Fruit fly (Drosophila melanogaster): ENCODE measurements around the gene Klp67A.

Gene Klp67A

DNA sequence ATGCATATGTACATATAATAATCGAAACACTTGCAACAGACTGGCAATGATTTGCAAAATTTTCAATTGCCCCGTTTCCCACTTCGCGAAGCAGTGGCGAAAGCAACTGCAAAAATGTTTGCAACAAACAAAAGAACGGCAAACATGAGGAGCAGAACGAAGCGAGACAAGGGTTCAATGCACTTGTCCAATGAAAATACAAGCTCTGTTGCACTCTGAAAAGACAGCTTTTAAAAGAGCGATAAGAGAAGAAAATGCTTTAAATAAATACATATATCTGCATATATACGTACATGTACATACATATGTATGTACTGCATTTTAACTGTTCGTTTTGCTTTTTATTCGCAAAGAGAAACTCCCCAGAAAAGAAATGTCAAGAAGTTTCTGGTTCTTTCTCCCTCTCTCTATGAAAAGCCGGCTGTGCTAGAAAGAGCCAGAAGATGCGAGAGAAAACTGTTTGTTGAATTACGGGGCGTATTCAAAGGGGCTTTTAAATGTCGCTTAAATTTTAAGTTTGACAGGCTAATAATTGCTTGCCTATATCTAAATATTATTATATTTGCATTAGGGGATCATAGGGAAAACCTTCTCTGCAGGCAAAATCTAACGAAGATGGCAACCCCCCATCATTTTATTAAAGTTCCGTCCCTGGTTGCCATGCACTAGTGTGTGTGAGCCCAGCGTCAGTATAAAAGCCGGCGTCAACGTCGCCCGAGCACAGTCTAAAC is 16.7 kb upstream of the Klp67A start, which contains the start of gene Hsp27 (continued):
- TF ChIP-seq CG6854 (GFP tag; optimal IDR thresholded peaks at IDR 0.05) (peak; percentile 100), cyc (GFP tag; optimal IDR thresholded peaks at IDR 0.05) (peak; percentile 100), achi (GFP tag; optimal IDR thresholded peaks at IDR 0.05) (peak; percentile 99), Sox14 (GFP tag; optimal IDR thresholded peaks at IDR 0.05) (peak; percentile 100), dsx (GFP tag; optimal IDR thresholded peaks at IDR 0.05; ENCODE audit: poor library complexity, severe bottlenecking) (peak; percentile 99), CG11762 (GFP tag; optimal IDR thresholded peaks at IDR 0.05; ENCODE audit: insufficient read depth) (peak; percentile 100), CG6808 (GFP tag; optimal IDR thresholded peaks at IDR 0.05) (peak; percentile 99), eg (GFP tag; IDR thresholded peaks at IDR 0.05) (peak; percentile 100), spab (GFP tag; optimal IDR thresholded peaks at IDR 0.05) (peak; percentile 100)

DNA sequence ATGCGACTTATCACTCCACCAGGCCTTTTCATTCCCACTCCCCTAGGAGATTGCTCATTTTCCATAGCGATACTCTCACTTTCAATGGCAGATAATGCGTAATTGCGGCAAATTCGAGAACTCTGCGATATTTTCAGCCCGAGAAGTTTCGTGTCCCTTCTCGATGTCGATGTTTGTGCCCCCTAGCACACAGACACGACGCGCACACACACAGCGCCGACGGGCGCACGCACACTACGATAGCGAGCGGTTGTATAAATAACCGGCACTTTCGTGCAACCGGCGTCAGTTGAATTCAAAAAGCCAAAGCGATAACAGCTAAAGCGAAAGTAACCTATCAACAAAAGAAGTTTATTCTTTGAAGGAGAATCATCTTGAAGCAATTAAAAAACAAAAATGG is 14.8 kb upstream of the Klp67A start, which contains the start of gene Hsp23:
Hsp23 (plus strand) TSS at position 281 of the 400 bp plus-strand sequence.
- TF ChIP-seq Ets21C (GFP tag; optimal IDR thresholded peaks at IDR 0.05) (no peak), esn (GFP tag; optimal IDR thresholded peaks at IDR 0.05) (peak; percentile 48), Lpt (GFP tag; optimal IDR thresholded peaks at IDR 0.05) (peak; percentile 39), CG6276 (GFP tag; optimal IDR thresholded peaks at IDR 0.05) (peak; percentile 13), CG15336 (GFP tag; IDR thresholded peaks at IDR 0.05) (peak; percentile 41; the same call in 1 of the 2 replicates), CG6792 (GFP tag; optimal IDR thresholded peaks at IDR 0.05) (no peak), ss (GFP tag; optimal IDR thresholded peaks at IDR 0.05) (peak; percentile 64 to 71), CG6163 (GFP tag; IDR thresholded peaks at IDR 0.05) (peak; percentile 17; the same call in 2 of the 3 replicates), cyc (GFP tag; optimal IDR thresholded peaks at IDR 0.05) (peak; percentile 1), eg (GFP tag; IDR thresholded peaks at IDR 0.05) (peak; percentile 37; the same call in 1 of the 3 replicates), Eip78C (GFP tag) (peak; percentile 67), CG9139 (GFP tag; optimal IDR thresholded peaks at IDR 0.05) (peak; percentile 66), Sox14 (GFP tag; optimal IDR thresholded peaks at IDR 0.05) (peak; percentile 53), OdsH (GFP tag; optimal IDR thresholded peaks at IDR 0.05) (peak; percentile 12), CG11762 (GFP tag; optimal IDR thresholded peaks at IDR 0.05; ENCODE audit: insufficient read depth) (no peak), CG6808 (GFP tag; optimal IDR thresholded peaks at IDR 0.05) (peak; percentile 61), CG7368 (GFP tag; optimal IDR thresholded peaks at IDR 0.05) (peak; percentile 18), Hr39 (GFP tag; optimal IDR thresholded peaks at IDR 0.05) (no peak), CG10631 (GFP tag; optimal IDR thresholded peaks at IDR 0.05) (no peak), CG6854 (GFP tag; optimal IDR thresholded peaks at IDR 0.05) (peak; percentile 52), CG34406 (GFP tag; optimal IDR thresholded peaks at IDR 0.05) (no peak), CG3919 (GFP tag; optimal IDR thresholded peaks at IDR 0.05) (peak; percentile 37), CG31627 (GFP tag; optimal IDR thresholded peaks at IDR 0.05) (no peak), fkh (GFP tag; optimal IDR thresholded peaks at IDR 0.05) (no peak), Ets96B (tag; optimal IDR thresholded peaks at IDR 0.05) (peak; percentile 12), CG1621 (tag; optimal IDR thresholded peaks at IDR 0.05) (peak; percentile 13), salr (GFP tag; optimal IDR thresholded peaks at IDR 0.05) (no peak), fd59A (GFP tag; optimal IDR thresholded peaks at IDR 0.05) (no peak), CG8632 (GFP tag; optimal IDR thresholded peaks at IDR 0.05) (no peak), CG8119 (GFP tag; IDR thresholded peaks at IDR 0.05) (peak; percentile 22; the same call in 1 of the 3 replicates), CG11294 (GFP tag; IDR thresholded peaks at IDR 0.05) (no peak), Sox102F (GFP tag; optimal IDR thresholded peaks at IDR 0.05) (peak; percentile 43), CG10669 (GFP tag; optimal IDR thresholded peaks at IDR 0.05) (peak; percentile 35), CG11902 (GFP tag; optimal IDR thresholded peaks at IDR 0.05) (no peak), acj6 (GFP tag; optimal IDR thresholded peaks at IDR 0.05) (no peak), CG3032 (tag; optimal IDR thresholded peaks at IDR 0.05) (peak; percentile 24), Eip75B (GFP tag; optimal IDR thresholded peaks at IDR 0.05) (peak; percentile 65), Sox15 (GFP tag; optimal IDR thresholded peaks at IDR 0.05) (no peak), Eip93F (GFP tag; optimal IDR thresholded peaks at IDR 0.05) (peak; percentile 77), Smox (GFP tag; optimal IDR thresholded peaks at IDR 0.05) (peak; percentile 8), CG4318 (GFP tag; optimal IDR thresholded peaks at IDR 0.05) (no peak), svp (GFP tag) (peak; percentile 91), Met (GFP tag; optimal IDR thresholded peaks at IDR 0.05) (peak; percentile 5), achi (GFP tag; optimal IDR thresholded peaks at IDR 0.05) (no peak), fd85E (GFP tag; optimal IDR thresholded peaks at IDR 0.05) (no peak)
